Fruit fly (Drosophila melanogaster): ENCODE data around the gene yps.

The yps gene

dm6 chr3L:12090184-12090897, 34.6 kb downstream of the yps start:
- TF ChIP-seq Dll (optimal IDR thresholded peaks at IDR 0.05) (no peak), psq (optimal IDR thresholded peaks at IDR 0.05) (no peak), EcR (GFP tag; optimal IDR thresholded peaks at IDR 0.05) (no peak), usp (GFP tag; optimal IDR thresholded peaks at IDR 0.05) (no peak), CG8478 (optimal IDR thresholded peaks at IDR 0.05) (no peak), pan (optimal IDR thresholded peaks at IDR 0.05) (no peak)

dm6 chr3L:12088326-12088725, 36.6 kb downstream of the yps start, which contains the start of gene CG17154:
CG17154 (plus strand) TSS chr3L:12088626.
- TF ChIP-seq pan (optimal IDR thresholded peaks at IDR 0.05) (no peak), CG8478 (optimal IDR thresholded peaks at IDR 0.05) (no peak)

DNA sequence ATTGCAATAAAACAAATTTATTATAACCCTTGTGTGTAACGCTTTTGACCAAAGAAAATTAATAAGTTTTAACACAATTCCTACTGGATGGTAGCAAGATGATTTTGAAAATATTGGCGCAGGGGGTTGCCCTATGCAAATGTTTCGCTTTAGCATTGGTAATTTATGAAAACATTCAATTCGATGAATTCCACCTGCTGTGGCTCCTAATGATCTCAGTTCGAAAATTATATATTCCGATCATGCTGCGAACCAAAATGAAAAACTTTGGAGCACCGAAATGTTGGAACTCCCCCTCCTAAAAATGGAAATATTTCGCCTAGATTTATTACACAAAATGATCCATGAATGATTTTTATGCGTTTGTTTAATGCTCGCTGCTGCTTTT, 39.3 kb downstream of the yps start:
- TF ChIP-seq usp (GFP tag; optimal IDR thresholded peaks at IDR 0.05) (no peak), pan (optimal IDR thresholded peaks at IDR 0.05) (no peak), EcR (GFP tag; optimal IDR thresholded peaks at IDR 0.05) (no peak), CG8478 (optimal IDR thresholded peaks at IDR 0.05) (no peak), Dll (optimal IDR thresholded peaks at IDR 0.05) (no peak), psq (optimal IDR thresholded peaks at IDR 0.05) (no peak)

DNA sequence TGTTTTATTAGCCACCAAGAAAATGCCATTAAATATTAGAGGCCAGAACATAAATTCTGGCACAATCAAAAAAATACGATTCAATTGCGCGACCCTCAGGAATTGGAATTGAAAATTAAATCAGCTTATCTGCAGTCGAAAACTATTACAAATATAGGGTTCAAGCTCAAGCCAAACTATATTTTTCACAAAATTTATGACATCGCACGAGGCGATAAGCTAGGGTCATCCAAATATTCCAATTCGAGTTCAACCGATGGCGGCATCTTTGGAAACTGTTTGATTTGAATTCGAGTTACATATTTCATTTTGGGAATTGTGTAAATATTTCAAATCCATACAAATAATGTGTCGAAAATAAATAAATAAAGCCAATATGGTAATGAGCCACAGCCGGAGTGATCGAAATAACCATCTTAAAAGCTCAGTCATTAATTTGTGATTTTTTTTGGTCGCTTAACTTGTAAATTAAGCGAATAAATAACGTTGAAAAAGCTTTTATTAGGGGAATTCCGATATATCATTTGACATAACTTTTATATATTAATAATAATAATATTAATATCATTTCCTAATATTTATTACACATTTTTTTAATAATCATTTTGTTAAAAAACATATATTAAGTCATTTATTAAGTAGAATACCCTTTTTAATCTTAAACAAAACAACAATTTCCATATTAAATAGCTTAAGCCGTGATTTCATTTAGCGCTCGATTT, 39.8 kb downstream of the yps start:
- TF ChIP-seq CG8478 (optimal IDR thresholded peaks at IDR 0.05) = no peak
- TF ChIP-seq EcR (GFP tag; optimal IDR thresholded peaks at IDR 0.05) = no peak
- no peak for TF ChIP-seq pan (optimal IDR thresholded peaks at IDR 0.05)
- TF ChIP-seq usp (GFP tag; optimal IDR thresholded peaks at IDR 0.05) = no peak
- no peak for TF ChIP-seq Dll (optimal IDR thresholded peaks at IDR 0.05)
- TF ChIP-seq psq (optimal IDR thresholded peaks at IDR 0.05) = no peak

- TF ChIP-seq CG8478 (optimal IDR thresholded peaks at IDR 0.05) (no peak), pan (optimal IDR thresholded peaks at IDR 0.05) (no peak), psq (optimal IDR thresholded peaks at IDR 0.05) (no peak), Dll (optimal IDR thresholded peaks at IDR 0.05) (no peak)
Measured at dm6 chr3L:12083861-12084260, 41.1 kb downstream of the yps start.

DNA sequence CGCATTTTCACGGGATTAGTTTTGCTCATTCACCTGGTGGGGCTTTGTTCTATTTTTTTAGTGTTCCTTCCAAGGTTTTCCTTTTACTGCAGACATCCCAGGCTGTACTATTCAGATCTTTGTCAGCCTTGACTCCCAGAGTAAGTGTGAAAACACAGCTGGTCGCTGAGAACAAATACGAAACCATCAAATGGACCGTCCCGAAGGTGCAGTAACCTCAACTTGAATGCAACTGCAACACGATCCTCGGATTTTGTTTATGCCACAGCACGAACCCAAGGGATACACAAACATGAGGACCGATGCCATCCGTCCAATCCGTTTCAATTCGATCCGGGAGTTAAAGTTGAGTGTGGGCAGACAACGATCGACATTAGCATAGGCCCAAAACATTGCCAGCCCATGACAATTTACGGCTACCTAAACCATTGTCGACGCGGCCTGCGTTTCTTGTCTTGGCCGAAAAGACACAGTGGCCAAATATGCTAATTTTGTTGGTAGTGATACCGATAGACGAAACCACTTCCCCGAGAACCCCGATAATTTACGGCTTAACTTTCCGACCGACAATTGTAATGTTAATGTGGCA, 41.8 kb downstream of the yps start:
- TF ChIP-seq psq (optimal IDR thresholded peaks at IDR 0.05) (no peak), EcR (GFP tag; optimal IDR thresholded peaks at IDR 0.05) (no peak), Dll (optimal IDR thresholded peaks at IDR 0.05) (no peak), pan (optimal IDR thresholded peaks at IDR 0.05) (no peak), usp (GFP tag; optimal IDR thresholded peaks at IDR 0.05) (no peak), CG8478 (optimal IDR thresholded peaks at IDR 0.05) (no peak)

DNA sequence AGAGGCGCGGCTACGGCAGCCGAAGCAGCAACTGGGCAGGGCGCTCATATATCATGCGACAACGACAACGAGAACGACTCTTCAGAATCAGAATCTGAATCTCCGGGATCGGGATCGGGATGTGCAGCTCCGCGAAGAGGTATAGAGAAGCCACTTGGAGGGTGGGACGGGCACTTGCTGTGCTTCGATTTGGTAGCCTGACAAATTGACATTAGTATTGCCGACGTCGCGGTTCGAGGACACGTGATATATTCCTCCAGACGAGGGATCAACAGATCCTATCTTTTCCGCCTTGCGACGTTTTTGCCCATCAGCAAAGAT, 42.5 kb downstream of the yps start:
- TF ChIP-seq Dll (optimal IDR thresholded peaks at IDR 0.05) = no peak
- no peak for TF ChIP-seq psq (optimal IDR thresholded peaks at IDR 0.05)
- TF ChIP-seq EcR (GFP tag; optimal IDR thresholded peaks at IDR 0.05) = no peak
- TF ChIP-seq usp (GFP tag; optimal IDR thresholded peaks at IDR 0.05) = no peak
- no peak for TF ChIP-seq CG8478 (optimal IDR thresholded peaks at IDR 0.05)
- TF ChIP-seq pan (optimal IDR thresholded peaks at IDR 0.05) = no peak

- TF ChIP-seq CG8478 (optimal IDR thresholded peaks at IDR 0.05) (no peak), usp (GFP tag; optimal IDR thresholded peaks at IDR 0.05) (no peak), pan (optimal IDR thresholded peaks at IDR 0.05) (no peak), EcR (GFP tag; optimal IDR thresholded peaks at IDR 0.05) (no peak), Dll (optimal IDR thresholded peaks at IDR 0.05) (no peak), psq (optimal IDR thresholded peaks at IDR 0.05) (no peak)
Measured at dm6 chr3L:12081679-12082520, 43.0 kb downstream of the yps start, which contains the start of gene Sema5c. Sema5c (minus strand) TSS chr3L:12081830.

- TF ChIP-seq psq (optimal IDR thresholded peaks at IDR 0.05) (no peak), usp (GFP tag; optimal IDR thresholded peaks at IDR 0.05) (no peak), CG8478 (optimal IDR thresholded peaks at IDR 0.05) (no peak), Dll (optimal IDR thresholded peaks at IDR 0.05) (no peak), EcR (GFP tag; optimal IDR thresholded peaks at IDR 0.05) (no peak), pan (optimal IDR thresholded peaks at IDR 0.05) (no peak)
Measured at dm6 chr3L:12080423-12080822, 44.5 kb downstream of the yps start.

- TF ChIP-seq usp (GFP tag; optimal IDR thresholded peaks at IDR 0.05) (no peak), psq (optimal IDR thresholded peaks at IDR 0.05) (no peak)
Measured at dm6 chr3L:12079319-12079933, 45.5 kb downstream of the yps start.

DNA sequence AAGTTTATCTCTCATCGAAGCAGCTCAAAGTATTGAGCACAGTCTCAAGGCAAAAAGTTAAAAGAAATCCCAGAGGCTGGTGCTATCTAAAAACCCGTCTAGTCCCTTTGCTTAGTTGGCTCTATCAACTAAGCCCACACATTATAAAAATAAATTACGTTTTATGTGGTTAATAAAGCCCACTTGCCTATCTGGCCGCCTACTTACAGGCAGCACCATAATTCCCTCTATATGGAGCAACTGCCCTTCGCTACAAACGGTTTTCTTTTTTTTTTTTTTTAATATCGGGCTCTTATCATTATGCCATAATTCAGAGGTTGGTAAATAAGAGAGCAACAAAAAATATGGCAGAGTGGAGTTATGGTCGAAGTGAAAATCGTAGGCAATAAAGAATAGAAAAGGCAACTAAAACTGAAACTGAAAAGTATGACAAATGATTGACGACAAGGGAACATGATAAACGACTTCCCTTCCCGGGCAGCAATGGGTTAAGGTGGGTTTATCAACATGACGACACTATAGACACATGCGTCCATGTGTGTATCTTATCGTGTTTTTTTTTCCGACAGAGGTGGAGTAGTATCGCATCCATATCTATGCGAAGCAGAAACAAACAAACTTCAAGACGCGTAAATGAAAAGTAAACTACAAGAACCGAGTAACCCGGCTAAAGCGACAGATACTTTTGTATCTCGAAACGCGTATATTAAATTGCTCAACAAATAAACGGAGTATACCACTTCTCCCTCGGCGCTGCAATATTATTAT, 46.2 kb downstream of the yps start:
- no peak for TF ChIP-seq CG8478 (optimal IDR thresholded peaks at IDR 0.05)
- no peak for TF ChIP-seq EcR (GFP tag; optimal IDR thresholded peaks at IDR 0.05)
- TF ChIP-seq usp (GFP tag; optimal IDR thresholded peaks at IDR 0.05) = no peak
- no peak for TF ChIP-seq pan (optimal IDR thresholded peaks at IDR 0.05)

Measured in whole organism.